Worm (Caenorhabditis elegans) whole organism, L2 larva: ENCODE measurements around the gene C18D4.12.

ENCODE experiments used
- ZK546.5 ChIP-seq: sonication (generic microtip); optimal IDR thresholded peaks from 2 replicates; lab custom pipeline; 2017; ENCODE audit warnings: missing biosample characterization, missing genetic modification characterization
- ama-1 ChIP-seq: fragments of 150-350 bp; optimal IDR thresholded peaks from 2 replicates; lab custom pipeline; 2018; ENCODE audit warnings: inconsistent platforms
- dmd-4 ChIP-seq: sonication (generic microtip); optimal IDR thresholded peaks from 2 replicates; lab custom pipeline; 2017; ENCODE audit warnings: missing biosample characterization, missing genetic modification characterization
- mab-5 ChIP-seq: fragments of 150-350 bp; optimal IDR thresholded peaks from 2 replicates; lab custom pipeline; 2014; ENCODE audit warnings: missing biosample characterization, missing genetic modification characterization
- mdl-1 ChIP-seq, 2 experiments: fragments of 150-350 bp in 1 of 2; sonication (generic microtip) in 1 of 2; optimal IDR thresholded peaks; 2 replicates each; lab custom pipeline; 2017; ENCODE audit warnings: missing biosample characterization in 2 of 2, missing genetic modification characterization in 2 of 2
- nhr-12 ChIP-seq: fragments of 150-350 bp; optimal IDR thresholded peaks from 2 replicates; lab custom pipeline; 2014; ENCODE audit warnings: missing biosample characterization, missing genetic modification characterization
- nhr-129 ChIP-seq: fragments of 150-350 bp; optimal IDR thresholded peaks from 2 replicates; lab custom pipeline; 2014; ENCODE audit warnings: missing biosample characterization, missing genetic modification characterization
- nhr-21 ChIP-seq: fragments of 150-350 bp; optimal IDR thresholded peaks from 2 replicates; lab custom pipeline; 2014; ENCODE audit warnings: missing biosample characterization, missing genetic modification characterization
- nhr-6 ChIP-seq: fragments of 150-350 bp; optimal IDR thresholded peaks from 2 replicates; lab custom pipeline; 2014; ENCODE audit warnings: missing biosample characterization, missing genetic modification characterization
- skn-1 ChIP-seq: sonication (generic microtip); optimal IDR thresholded peaks from 2 replicates; lab custom pipeline; 2017; ENCODE audit warnings: missing biosample characterization, missing genetic modification characterization
- zag-1 ChIP-seq: fragments of 150-350 bp; optimal IDR thresholded peaks from 2 replicates; lab custom pipeline; 2014; ENCODE audit warnings: missing biosample characterization, missing genetic modification characterization

DNA sequence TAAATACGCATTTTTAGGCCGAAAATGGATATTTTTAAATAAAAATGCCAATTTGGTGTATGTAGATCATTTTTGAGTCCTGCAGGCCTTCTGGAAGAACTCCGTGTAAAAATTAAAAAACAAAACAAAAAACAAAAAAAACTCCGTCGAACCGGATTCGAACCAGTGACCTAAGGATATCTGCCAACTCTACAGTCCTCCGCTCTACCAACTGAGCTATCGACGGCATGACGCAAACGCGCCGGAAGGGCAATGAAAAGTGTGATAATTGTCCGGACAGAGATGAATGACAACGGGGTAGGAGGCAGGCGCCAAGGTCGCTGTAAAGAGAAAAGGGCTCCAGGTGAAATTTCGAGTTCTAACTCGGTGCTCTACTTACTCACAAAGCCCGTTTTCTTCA is 11.9 kb upstream of the C18D4.12 start:
- TF ChIP-seq dmd-4 (tag; lab: Kevin White, UChicago), result no peak
- TF ChIP-seq nhr-21 (tag; lab: Kevin White, UChicago), result no peak
- no peak for TF ChIP-seq nhr-6 (tag; lab: Kevin White, UChicago)
- TF ChIP-seq ama-1 (lab: Kevin White, UChicago), result no peak
- TF ChIP-seq skn-1, result no peak
- TF ChIP-seq zag-1, result no peak
- no peak for TF ChIP-seq nhr-12 (tag; lab: Kevin White, UChicago)
- no peak for TF ChIP-seq nhr-129 (tag; lab: Kevin White, UChicago)
- TF ChIP-seq mab-5, result no peak
- TF ChIP-seq ZK546.5 (tag; lab: Kevin White, UChicago), result no peak
- TF ChIP-seq mdl-1 (tag; optimal IDR thresholded peaks at IDR 0.05; lab: Kevin White, UChicago), result no peak
